Fruit fly (Drosophila melanogaster): ENCODE data around the gene CG31459.

CG31459 gene

DNA sequence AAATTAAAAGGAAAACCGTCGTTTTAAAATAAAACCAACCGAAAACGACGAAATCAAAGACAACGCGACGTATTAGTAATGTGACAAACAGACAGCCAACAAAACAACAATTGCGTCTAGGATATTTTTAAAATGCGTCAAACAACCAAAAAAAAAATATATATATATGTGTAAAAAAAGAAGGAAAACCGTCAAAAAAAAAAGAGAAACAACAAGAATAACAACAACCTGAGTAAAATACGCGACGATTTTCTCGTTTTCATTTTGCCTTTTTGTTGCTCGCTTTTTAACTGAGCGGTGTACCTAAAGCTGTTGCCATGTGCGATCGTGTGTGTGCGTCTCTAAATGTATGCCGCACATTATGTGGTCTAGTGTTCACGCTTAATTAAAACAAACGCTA lies 7.1 kb upstream of the CG31459 start:
- no peak for TF ChIP-seq Hnf4 (GFP tag; optimal IDR thresholded peaks at IDR 0.05)
- no peak for TF ChIP-seq Hr78 (GFP tag; optimal IDR thresholded peaks at IDR 0.05)
- no peak for TF ChIP-seq Vsx2 (GFP tag; optimal IDR thresholded peaks at IDR 0.05; ENCODE audit: partially characterized antibody)
- TF ChIP-seq sage (GFP tag; optimal IDR thresholded peaks at IDR 0.05): no peak
- no peak for TF ChIP-seq pan (optimal IDR thresholded peaks at IDR 0.05)
- no peak for TF ChIP-seq sv (GFP tag; optimal IDR thresholded peaks at IDR 0.05)
- no peak for TF ChIP-seq usp (GFP tag; optimal IDR thresholded peaks at IDR 0.05)

DNA sequence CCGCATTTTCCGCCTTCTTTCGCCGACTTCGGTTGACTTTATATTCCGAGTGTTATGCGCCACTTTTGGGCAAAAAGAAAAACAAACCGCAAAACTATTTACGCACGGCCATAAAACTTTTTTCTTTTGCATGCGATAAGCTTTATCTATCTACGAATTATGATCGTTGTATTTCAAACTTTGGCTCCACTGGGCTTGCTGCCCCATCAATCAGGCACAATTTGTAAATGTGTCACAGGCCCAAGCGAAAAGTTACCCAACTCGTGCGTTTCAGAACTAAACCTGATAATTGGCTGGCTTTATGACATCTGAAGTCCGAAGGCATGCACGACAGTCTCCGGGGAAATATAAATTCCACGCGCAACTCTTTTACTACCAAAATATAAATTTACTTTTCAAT lies 6.7 kb upstream of the CG31459 start:
- TF ChIP-seq Abd-B (GFP tag; optimal IDR thresholded peaks at IDR 0.05): no peak
- TF ChIP-seq Rel (GFP tag; optimal IDR thresholded peaks at IDR 0.05): no peak
- no peak for TF ChIP-seq Rel (tag; optimal IDR thresholded peaks at IDR 0.05)
- no peak for TF ChIP-seq GATAd (GFP tag; optimal IDR thresholded peaks at IDR 0.05)
- TF ChIP-seq usp (GFP tag; optimal IDR thresholded peaks at IDR 0.05): no peak
- TF ChIP-seq sage (GFP tag; optimal IDR thresholded peaks at IDR 0.05): no peak
- no peak for TF ChIP-seq N (GFP tag; optimal IDR thresholded peaks at IDR 0.05)
- no peak for TF ChIP-seq ey (GFP tag; optimal IDR thresholded peaks at IDR 0.05)
- no peak for TF ChIP-seq Hnf4 (GFP tag; optimal IDR thresholded peaks at IDR 0.05)
- no peak for TF ChIP-seq Hr78 (GFP tag; optimal IDR thresholded peaks at IDR 0.05)
- TF ChIP-seq brk (GFP tag; optimal IDR thresholded peaks at IDR 0.05): no peak
- no peak for TF ChIP-seq CG9705 (GFP tag; optimal IDR thresholded peaks at IDR 0.05)
- TF ChIP-seq dl (GFP tag; optimal IDR thresholded peaks at IDR 0.05; ENCODE audit: insufficient read depth in 1 of 2, partially characterized antibody in 2 of 2): no peak

DNA sequence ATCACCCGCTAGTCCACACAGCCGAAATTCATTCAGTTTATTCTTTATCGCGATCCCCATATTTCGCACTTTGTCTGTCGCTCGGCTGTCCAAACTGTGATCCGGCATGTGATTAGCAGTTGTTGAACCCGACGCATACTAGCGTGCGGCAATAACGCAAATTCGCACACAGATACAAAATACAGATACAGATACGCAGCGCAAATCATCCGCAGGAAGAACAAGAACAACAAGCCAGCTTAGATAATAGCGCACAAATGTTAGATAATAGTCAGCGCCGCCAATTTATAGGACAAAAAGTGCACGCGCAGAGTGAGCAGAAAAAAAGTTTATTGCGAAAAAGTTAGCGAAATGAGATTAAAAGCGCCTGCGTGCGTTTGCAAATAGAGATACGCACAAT lies 5.7 kb upstream of the CG31459 start:
- no peak for TF ChIP-seq Dif (GFP tag; optimal IDR thresholded peaks at IDR 0.05; ENCODE audit: partially characterized antibody)
- TF ChIP-seq HLH106 (tag; optimal IDR thresholded peaks at IDR 0.05): no peak
- no peak for TF ChIP-seq usp (GFP tag; optimal IDR thresholded peaks at IDR 0.05)
- TF ChIP-seq Myc (optimal IDR thresholded peaks at IDR 0.05): no peak
- no peak for TF ChIP-seq Vsx2 (GFP tag; optimal IDR thresholded peaks at IDR 0.05; ENCODE audit: partially characterized antibody)
- TF ChIP-seq GATAd (GFP tag; optimal IDR thresholded peaks at IDR 0.05): no peak
- TF ChIP-seq sv (GFP tag; optimal IDR thresholded peaks at IDR 0.05): no peak
- TF ChIP-seq brk (GFP tag; optimal IDR thresholded peaks at IDR 0.05): no peak
- TF ChIP-seq h (GFP tag; optimal IDR thresholded peaks at IDR 0.05): no peak
- no peak for TF ChIP-seq foxo (GFP tag; optimal IDR thresholded peaks at IDR 0.05)
- TF ChIP-seq OdsH (GFP tag; optimal IDR thresholded peaks at IDR 0.05): no peak
- TF ChIP-seq dl (GFP tag; optimal IDR thresholded peaks at IDR 0.05; ENCODE audit: insufficient read depth in 1 of 2, partially characterized antibody in 2 of 2): no peak
- TF ChIP-seq Dfd (GFP tag; optimal IDR thresholded peaks at IDR 0.05): no peak
- no peak for TF ChIP-seq rgr (GFP tag; optimal IDR thresholded peaks at IDR 0.05)
- TF ChIP-seq Hr78 (GFP tag; optimal IDR thresholded peaks at IDR 0.05): no peak
- no peak for TF ChIP-seq tai (GFP tag; optimal IDR thresholded peaks at IDR 0.05)
- no peak for TF ChIP-seq Hnf4 (GFP tag; optimal IDR thresholded peaks at IDR 0.05)
- no peak for TF ChIP-seq dsf (GFP tag; optimal IDR thresholded peaks at IDR 0.05; ENCODE audit: borderline replicate concordance)
- no peak for TF ChIP-seq pan (optimal IDR thresholded peaks at IDR 0.05)

DNA sequence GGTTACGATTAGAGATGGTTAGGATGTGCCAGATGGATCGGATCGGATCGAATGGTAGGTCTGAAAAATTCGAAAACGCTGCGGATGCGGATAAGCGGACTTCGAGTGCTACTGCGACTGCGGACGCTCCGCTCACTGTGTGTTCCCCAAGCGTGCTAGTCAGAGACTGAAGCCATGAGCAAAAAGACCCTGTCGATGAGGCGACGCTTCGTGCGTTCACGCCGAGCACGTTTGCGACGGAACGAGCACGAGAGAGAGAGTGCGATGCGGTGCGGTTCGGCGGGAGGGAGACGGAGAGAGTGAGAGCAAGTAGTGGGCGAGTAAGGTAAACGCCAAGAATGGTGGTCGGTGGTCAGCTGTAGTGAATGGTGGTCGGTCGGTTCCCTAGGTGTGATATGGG lies 4.0 kb upstream of the CG31459 start, which contains the start of gene bnl:
TSS of gene bnl (minus strand) at position 131 of the 400 bp plus-strand sequence.
- TF ChIP-seq h (GFP tag; optimal IDR thresholded peaks at IDR 0.05) (peak; percentile 49), Jra (GFP tag; optimal IDR thresholded peaks at IDR 0.05) (no peak), Sp1 (GFP tag; optimal IDR thresholded peaks at IDR 0.05) (no peak), Hnf4 (GFP tag; optimal IDR thresholded peaks at IDR 0.05) (peak; percentile 13), Dfd (GFP tag; optimal IDR thresholded peaks at IDR 0.05) (no peak), rgr (GFP tag; optimal IDR thresholded peaks at IDR 0.05) (peak; percentile 33), dl (GFP tag; optimal IDR thresholded peaks at IDR 0.05; ENCODE audit: insufficient read depth in 1 of 2, partially characterized antibody in 2 of 2) (peak; percentile 75 to 77), Hr83 (GFP tag; optimal IDR thresholded peaks at IDR 0.05; ENCODE audit: poor library complexity, severe bottlenecking) (peak; percentile 79), lola (GFP tag; optimal IDR thresholded peaks at IDR 0.05) (no peak), foxo (GFP tag; optimal IDR thresholded peaks at IDR 0.05) (peak in 1 of 2 experiments; percentile 17), HLH106 (tag; optimal IDR thresholded peaks at IDR 0.05) (no peak), Abd-B (GFP tag; optimal IDR thresholded peaks at IDR 0.05) (no peak), Vsx2 (GFP tag; optimal IDR thresholded peaks at IDR 0.05; ENCODE audit: partially characterized antibody) (peak; percentile 14), tai (GFP tag; optimal IDR thresholded peaks at IDR 0.05) (no peak), CG32264 (GFP tag; optimal IDR thresholded peaks at IDR 0.05) (no peak), br (GFP tag; optimal IDR thresholded peaks at IDR 0.05) (peak; percentile 23), Rel (GFP tag; optimal IDR thresholded peaks at IDR 0.05) (no peak), Rel (tag; optimal IDR thresholded peaks at IDR 0.05) (peak; percentile 56), usp (GFP tag; optimal IDR thresholded peaks at IDR 0.05) (no peak), pan (optimal IDR thresholded peaks at IDR 0.05) (no peak), jim (GFP tag; optimal IDR thresholded peaks at IDR 0.05) (peak; percentile 66), psq (GFP tag; optimal IDR thresholded peaks at IDR 0.05) (peak; percentile 7), fru (GFP tag; optimal IDR thresholded peaks at IDR 0.05) (peak; percentile 5), Dif (GFP tag; optimal IDR thresholded peaks at IDR 0.05; ENCODE audit: partially characterized antibody) (peak; percentile 84), Myc (optimal IDR thresholded peaks at IDR 0.05) (no peak)
